Fruit fly (Drosophila melanogaster): ENCODE results near the gene Clic.
A peak's percentile ranks its signal among the peaks of the same experiment; 100 is the strongest.

The Clic gene

dm6 chrX:13818172-13818472 is 4.0 kb downstream of the Clic start (continued):
- TF ChIP-seq Tbp (GFP tag; optimal IDR thresholded peaks at IDR 0.05): no peak
- TF ChIP-seq tap (tag; optimal IDR thresholded peaks at IDR 0.05): no peak
- TF ChIP-seq CG12071 (GFP tag; optimal IDR thresholded peaks at IDR 0.05): no peak

- TF ChIP-seq Ssrp (tag; optimal IDR thresholded peaks at IDR 0.05) (no peak), HHEX (GFP tag; optimal IDR thresholded peaks at IDR 0.05) (peak; percentile 57), row (GFP tag; IDR thresholded peaks at IDR 0.05) (peak; percentile 62; the same call in 2 of the 3 replicates), pros (GFP tag; optimal IDR thresholded peaks at IDR 0.05) (no peak), Bgb (GFP tag; IDR thresholded peaks at IDR 0.05; ENCODE audit: partially characterized antibody) (no peak), prd (optimal IDR thresholded peaks at IDR 0.05) (no peak), prd (GFP tag; IDR thresholded peaks at IDR 0.05) (no peak), Usf (GFP tag; optimal IDR thresholded peaks at IDR 0.05) (no peak), yki (optimal IDR thresholded peaks at IDR 0.05) (no peak), zen (tag; optimal IDR thresholded peaks at IDR 0.05) (no peak), CG7372 (GFP tag; IDR thresholded peaks at IDR 0.05) (0 out of 2 replicates have a peak, but pooled peaks have one; percentile 16), E2f2 (GFP tag; IDR thresholded peaks at IDR 0.05) (0 out of 2 replicates have a peak, but pooled peaks have one; percentile 26), Hr51 (GFP tag; optimal IDR thresholded peaks at IDR 0.05) (peak in 1 of 2 experiments; percentile 69), GATAe (GFP tag; conservative IDR thresholded peaks at IDR 0.05) (no peak), vnd (GFP tag; IDR thresholded peaks at IDR 0.05; ENCODE audit: partially characterized antibody) (no peak), gsb (GFP tag; IDR thresholded peaks at IDR 0.05) (no peak), Ptx1 (GFP tag; IDR thresholded peaks at IDR 0.05) (0 out of 2 replicates have a peak, but pooled peaks have one; percentile 20), Trl (optimal IDR thresholded peaks at IDR 0.05) (no peak), Trl (GFP tag; optimal IDR thresholded peaks at IDR 0.05) (peak; percentile 60), CG9797 (GFP tag; optimal IDR thresholded peaks at IDR 0.05) (no peak), B-H1 (GFP tag; IDR thresholded peaks at IDR 0.05) (no peak), ap (GFP tag; IDR thresholded peaks at IDR 0.05) (no peak), ac (GFP tag; optimal IDR thresholded peaks at IDR 0.05) (no peak), NC2α (GFP tag; optimal IDR thresholded peaks at IDR 0.05) (no peak), hb (GFP tag; IDR thresholded peaks at IDR 0.05; ENCODE audit: partially characterized antibody) (no peak), grau (tag; optimal IDR thresholded peaks at IDR 0.05) (peak; percentile 63), shn (GFP tag; optimal IDR thresholded peaks at IDR 0.05) (no peak), dpn (GFP tag; optimal IDR thresholded peaks at IDR 0.05) (peak in 1 of 2 experiments; percentile 31), CG8281 (tag; optimal IDR thresholded peaks at IDR 0.05) (no peak), Oli (tag; optimal IDR thresholded peaks at IDR 0.05) (peak; percentile 48), Mes4 (GFP tag; optimal IDR thresholded peaks at IDR 0.05) (no peak), PHDP (tag; optimal IDR thresholded peaks at IDR 0.05) (peak; percentile 68), CG4730 (GFP tag; IDR thresholded peaks at IDR 0.05) (no peak), gt (GFP tag; IDR thresholded peaks at IDR 0.05) (no peak), pita (GFP tag; optimal IDR thresholded peaks at IDR 0.05) (no peak), knrl (GFP tag; IDR thresholded peaks at IDR 0.05; ENCODE audit: partially characterized antibody) (no peak), jumu (GFP tag; optimal IDR thresholded peaks at IDR 0.05) (no peak), CG13296 (GFP tag; optimal IDR thresholded peaks at IDR 0.05) (peak; percentile 19), B-H2 (GFP tag; optimal IDR thresholded peaks at IDR 0.05) (no peak), CHES-1-like (GFP tag; optimal IDR thresholded peaks at IDR 0.05) (no peak), CG10462 (GFP tag; optimal IDR thresholded peaks at IDR 0.05) (no peak), CG14050 (GFP tag; IDR thresholded peaks at IDR 0.05) (no peak), sens-2 (GFP tag; IDR thresholded peaks at IDR 0.05) (no peak), Deaf1 (tag; optimal IDR thresholded peaks at IDR 0.05) (peak; percentile 5), ro (GFP tag; IDR thresholded peaks at IDR 0.05) (no peak), CG11085 (GFP tag; IDR thresholded peaks at IDR 0.05) (no peak), croc (GFP tag; conservative IDR thresholded peaks at IDR 0.05) (no peak)
Measured at dm6 chrX:13817418-13818171, 4.5 kb downstream of the Clic start.
